Worm (Caenorhabditis elegans): ENCODE results near the gene Y59H11AR.4.

Y59H11AR.4 gene

ce11 chrIV:8617047-8617446 lies 16.5 kb upstream of the Y59H11AR.4 start, which contains the start of the genes F42A9.7 and F42A9.3:
TSS of gene F42A9.7 (minus strand) at chrIV:8617147.
TSS of gene F42A9.3 (plus strand) at chrIV:8617260.
- TF ChIP-seq flt-1 (GFP tag; IDR thresholded peaks at IDR 0.05) (no peak), tbx-11 (GFP tag; IDR thresholded peaks at IDR 0.05) (no peak), hmg-4 (GFP tag; optimal IDR thresholded peaks at IDR 0.05) (no peak), F13C5.2 (tag; optimal IDR thresholded peaks at IDR 0.05) (no peak), B0310.2 (tag; optimal IDR thresholded peaks at IDR 0.05) (no peak), tra-4 (tag; optimal IDR thresholded peaks at IDR 0.05) (no peak), sea-1 (GFP tag; conservative IDR thresholded peaks at IDR 0.05) (no peak), ceh-13 (GFP tag; optimal IDR thresholded peaks at IDR 0.05) (no peak), pes-1 (GFP tag; IDR thresholded peaks at IDR 0.05) (no peak), ets-7 (tag; optimal IDR thresholded peaks at IDR 0.05) (no peak), aly-1 (tag; optimal IDR thresholded peaks at IDR 0.05) (no peak), scrt-1 (GFP tag; IDR thresholded peaks at IDR 0.05) (no peak)

- TF ChIP-seq B0310.2 (tag; optimal IDR thresholded peaks at IDR 0.05) (no peak), F13C5.2 (tag; optimal IDR thresholded peaks at IDR 0.05) (no peak), tbx-11 (GFP tag; IDR thresholded peaks at IDR 0.05) (no peak), ama-1 (optimal IDR thresholded peaks at IDR 0.05) (no peak), ceh-13 (GFP tag; optimal IDR thresholded peaks at IDR 0.05) (no peak), aly-1 (tag; optimal IDR thresholded peaks at IDR 0.05) (no peak), hmbx-1 (tag; optimal IDR thresholded peaks at IDR 0.05) (no peak), pes-1 (GFP tag; IDR thresholded peaks at IDR 0.05) (no peak), scrt-1 (GFP tag; IDR thresholded peaks at IDR 0.05) (no peak), hmg-4 (GFP tag; optimal IDR thresholded peaks at IDR 0.05) (no peak), tra-4 (tag; optimal IDR thresholded peaks at IDR 0.05) (no peak), ceh-36 (tag; optimal IDR thresholded peaks at IDR 0.05) (no peak), sea-1 (GFP tag; conservative IDR thresholded peaks at IDR 0.05) (no peak), ets-7 (tag; optimal IDR thresholded peaks at IDR 0.05) (no peak), tbx-37 (GFP tag; conservative IDR thresholded peaks at IDR 0.05) (no peak), hnd-1 (tag; optimal IDR thresholded peaks at IDR 0.05) (no peak), flt-1 (GFP tag; IDR thresholded peaks at IDR 0.05) (no peak)
Observed at ce11 chrIV:8615314-8615713, 14.8 kb upstream of the Y59H11AR.4 start.

- no peak for TF ChIP-seq hnd-1 (tag; optimal IDR thresholded peaks at IDR 0.05)
- TF ChIP-seq hmbx-1 (tag; optimal IDR thresholded peaks at IDR 0.05): no peak
- no peak for TF ChIP-seq tbx-11 (GFP tag; IDR thresholded peaks at IDR 0.05)
- TF ChIP-seq ets-7 (tag; optimal IDR thresholded peaks at IDR 0.05): no peak
- TF ChIP-seq F13C5.2 (tag; optimal IDR thresholded peaks at IDR 0.05): no peak
- no peak for TF ChIP-seq flt-1 (GFP tag; IDR thresholded peaks at IDR 0.05)
- TF ChIP-seq scrt-1 (GFP tag; IDR thresholded peaks at IDR 0.05): no peak
- TF ChIP-seq tra-4 (tag; optimal IDR thresholded peaks at IDR 0.05): no peak
- TF ChIP-seq B0310.2 (tag; optimal IDR thresholded peaks at IDR 0.05): no peak
- TF ChIP-seq ceh-36 (tag; optimal IDR thresholded peaks at IDR 0.05): no peak
- no peak for TF ChIP-seq ama-1 (optimal IDR thresholded peaks at IDR 0.05)
- no peak for TF ChIP-seq ceh-13 (GFP tag; optimal IDR thresholded peaks at IDR 0.05)
- no peak for TF ChIP-seq sea-1 (GFP tag; conservative IDR thresholded peaks at IDR 0.05)
- TF ChIP-seq aly-1 (tag; optimal IDR thresholded peaks at IDR 0.05): no peak
- no peak for TF ChIP-seq pes-1 (GFP tag; IDR thresholded peaks at IDR 0.05)
- no peak for TF ChIP-seq hmg-4 (GFP tag; optimal IDR thresholded peaks at IDR 0.05)
- TF ChIP-seq tbx-37 (GFP tag; conservative IDR thresholded peaks at IDR 0.05): no peak
Observed at ce11 chrIV:8614680-8615079, 14.1 kb upstream of the Y59H11AR.4 start, which contains the start of gene cyp-33E3. TSS of gene cyp-33E3 (plus strand) at chrIV:8614995.

ce11 chrIV:8611886-8612542 lies 11.5 kb upstream of the Y59H11AR.4 start, which contains the start of the genes F42A9.17 and cyp-33E2:
TSS of gene F42A9.17 (minus strand) at chrIV:8611936.
TSS of gene cyp-33E2 (plus strand) at chrIV:8612334.
- TF ChIP-seq tra-4 (tag; optimal IDR thresholded peaks at IDR 0.05) (no peak), ets-7 (tag; optimal IDR thresholded peaks at IDR 0.05) (no peak), tbx-37 (GFP tag; conservative IDR thresholded peaks at IDR 0.05) (no peak), ceh-13 (GFP tag; optimal IDR thresholded peaks at IDR 0.05) (no peak), hnd-1 (tag; optimal IDR thresholded peaks at IDR 0.05) (no peak), sea-1 (GFP tag; conservative IDR thresholded peaks at IDR 0.05) (no peak), B0310.2 (tag; optimal IDR thresholded peaks at IDR 0.05) (no peak), tbx-11 (GFP tag; IDR thresholded peaks at IDR 0.05) (no peak), scrt-1 (GFP tag; IDR thresholded peaks at IDR 0.05) (no peak), hmbx-1 (tag; optimal IDR thresholded peaks at IDR 0.05) (no peak), F13C5.2 (tag; optimal IDR thresholded peaks at IDR 0.05) (no peak), pes-1 (GFP tag; IDR thresholded peaks at IDR 0.05) (no peak), flt-1 (GFP tag; IDR thresholded peaks at IDR 0.05) (no peak), ama-1 (optimal IDR thresholded peaks at IDR 0.05) (no peak), ceh-36 (tag; optimal IDR thresholded peaks at IDR 0.05) (no peak), hmg-4 (GFP tag; optimal IDR thresholded peaks at IDR 0.05) (no peak), aly-1 (tag; optimal IDR thresholded peaks at IDR 0.05) (no peak)

- TF ChIP-seq sea-1 (GFP tag; conservative IDR thresholded peaks at IDR 0.05) (no peak), tra-4 (tag; optimal IDR thresholded peaks at IDR 0.05) (no peak), ceh-13 (GFP tag; optimal IDR thresholded peaks at IDR 0.05) (no peak), ceh-36 (tag; optimal IDR thresholded peaks at IDR 0.05) (no peak), flt-1 (GFP tag; IDR thresholded peaks at IDR 0.05) (no peak), hnd-1 (tag; optimal IDR thresholded peaks at IDR 0.05) (no peak), hmbx-1 (tag; optimal IDR thresholded peaks at IDR 0.05) (no peak)
Observed at ce11 chrIV:8608934-8609333, 8.4 kb upstream of the Y59H11AR.4 start, which contains the start of gene F42A9.6. TSS of gene F42A9.6 (plus strand) at chrIV:8609234.

- TF ChIP-seq ama-1 (optimal IDR thresholded peaks at IDR 0.05): no peak
- no peak for TF ChIP-seq tbx-11 (GFP tag; IDR thresholded peaks at IDR 0.05)
- no peak for TF ChIP-seq hmbx-1 (tag; optimal IDR thresholded peaks at IDR 0.05)
- no peak for TF ChIP-seq ceh-36 (tag; optimal IDR thresholded peaks at IDR 0.05)
- TF ChIP-seq sea-1 (GFP tag; conservative IDR thresholded peaks at IDR 0.05): no peak
- TF ChIP-seq pes-1 (GFP tag; IDR thresholded peaks at IDR 0.05): no peak
- no peak for TF ChIP-seq hmg-4 (GFP tag; optimal IDR thresholded peaks at IDR 0.05)
- no peak for TF ChIP-seq B0310.2 (tag; optimal IDR thresholded peaks at IDR 0.05)
- no peak for TF ChIP-seq F13C5.2 (tag; optimal IDR thresholded peaks at IDR 0.05)
- TF ChIP-seq ceh-13 (GFP tag; optimal IDR thresholded peaks at IDR 0.05): no peak
- TF ChIP-seq flt-1 (GFP tag; IDR thresholded peaks at IDR 0.05): no peak
- TF ChIP-seq tra-4 (tag; optimal IDR thresholded peaks at IDR 0.05): no peak
- no peak for TF ChIP-seq aly-1 (tag; optimal IDR thresholded peaks at IDR 0.05)
- TF ChIP-seq scrt-1 (GFP tag; IDR thresholded peaks at IDR 0.05): no peak
- TF ChIP-seq ets-7 (tag; optimal IDR thresholded peaks at IDR 0.05): no peak
- no peak for TF ChIP-seq hnd-1 (tag; optimal IDR thresholded peaks at IDR 0.05)
Observed at ce11 chrIV:8608204-8608603, 7.6 kb upstream of the Y59H11AR.4 start.
